Fruit fly (Drosophila melanogaster) whole organism, embryonic: ENCODE results near the gene CG7627.

Experiments
- Aef1 ChIP-seq: fragments of 200-800 bp; sonication (Bioruptor generic); IDR thresholded peaks from 3 replicates; pipeline ENCODE4 v1.3.6; 2022; ENCODE audit warnings: missing biosample characterization, missing genetic modification characterization
- CG10147 ChIP-seq: fragments of 200-800 bp; sonication (Bioruptor generic); optimal IDR thresholded peaks from 2 replicates; lab custom pipeline; 2019; ENCODE audit warnings: missing biosample characterization, mild to moderate bottlenecking, missing genetic modification characterization, moderate library complexity
- CG1233 ChIP-seq: fragments of 200-800 bp; sonication (Bioruptor generic); optimal IDR thresholded peaks from 4 replicates; lab custom pipeline; 2018; ENCODE audit warnings: missing biosample characterization, mild to moderate bottlenecking, missing genetic modification characterization
- CG13424 ChIP-seq: fragments of 200-800 bp; sonication (Bioruptor generic); optimal IDR thresholded peaks from 2 replicates; lab custom pipeline; 2019; ENCODE audit warnings: missing biosample characterization, mild to moderate bottlenecking, missing genetic modification characterization, moderate library complexity
- CG13775 ChIP-seq: fragments of 200-800 bp; sonication (Bioruptor generic); optimal IDR thresholded peaks from 3 replicates; lab custom pipeline; 2017; ENCODE audit warnings: missing biosample characterization, mild to moderate bottlenecking, missing genetic modification characterization
- CG17328 ChIP-seq: fragments of 200-800 bp; sonication (Bioruptor generic); IDR thresholded peaks from 2 replicates; pipeline ENCODE4 v1.3.6; 2022; ENCODE audit warnings: missing biosample characterization, missing genetic modification characterization
- CG17359 ChIP-seq: fragments of 200-800 bp; sonication (Bioruptor generic); optimal IDR thresholded peaks from 3 replicates; lab custom pipeline; 2018; ENCODE audit warnings: missing biosample characterization, mild to moderate bottlenecking, missing genetic modification characterization, moderate library complexity
- CG17568 ChIP-seq: fragments of 200-800 bp; sonication (Bioruptor generic); optimal IDR thresholded peaks from 2 replicates; lab custom pipeline; 2018; ENCODE audit warnings: missing biosample characterization, mild to moderate bottlenecking, missing genetic modification characterization, moderate library complexity
- CG18262 ChIP-seq: fragments of 200-800 bp; optimal IDR thresholded peaks from 3 replicates; lab custom pipeline; 2019; ENCODE audit warnings: missing biosample characterization, mild to moderate bottlenecking, missing genetic modification characterization, moderate library complexity
- CG2116 ChIP-seq: fragments of 200-800 bp; sonication (Bioruptor generic); optimal IDR thresholded peaks from 3 replicates; lab custom pipeline; 2018; ENCODE audit warnings: missing biosample characterization, mild to moderate bottlenecking, missing genetic modification characterization
- CG31388 ChIP-seq: fragments of 200-800 bp; sonication (Bioruptor generic); optimal IDR thresholded peaks from 2 replicates; lab custom pipeline; 2016; ENCODE audit warnings: missing biosample characterization, missing genetic modification characterization
- CG34224 ChIP-seq: fragments of 200-800 bp; sonication (Bioruptor generic); IDR thresholded peaks from 3 replicates; pipeline ENCODE4 v1.3.6; 2022; ENCODE audit warnings: missing biosample characterization, missing genetic modification characterization; ENCODE audit not compliant: partially characterized antibody
- CG34422 ChIP-seq: fragments of 200-800 bp; sonication (Bioruptor generic); IDR thresholded peaks from 3 replicates; pipeline ENCODE4 v1.3.6; 2022; ENCODE audit warnings: missing biosample characterization, missing genetic modification characterization
- CG4617 ChIP-seq: fragments of 200-800 bp; sonication (Bioruptor generic); optimal IDR thresholded peaks from 3 replicates; lab custom pipeline; 2016; ENCODE audit warnings: missing biosample characterization, missing genetic modification characterization, borderline replicate concordance
- CG7928 ChIP-seq: fragments of 200-800 bp; sonication (Bioruptor generic); optimal IDR thresholded peaks from 2 replicates; lab custom pipeline; 2017; ENCODE audit warnings: missing biosample characterization, mild to moderate bottlenecking, missing genetic modification characterization
- CG8359 ChIP-seq: fragments of 200-800 bp; sonication (Bioruptor generic); optimal IDR thresholded peaks from 2 replicates; lab custom pipeline; 2017; ENCODE audit warnings: missing biosample characterization, mild to moderate bottlenecking, missing genetic modification characterization, borderline replicate concordance
- CG8924 ChIP-seq: fragments of 200-800 bp; optimal IDR thresholded peaks from 3 replicates; lab custom pipeline; 2019; ENCODE audit warnings: missing biosample characterization, mild to moderate bottlenecking, missing genetic modification characterization, moderate library complexity
- CG9215 ChIP-seq: fragments of 200-800 bp; sonication (Bioruptor generic); IDR thresholded peaks from 2 replicates; pipeline ENCODE4 v1.3.6; 2022; ENCODE audit warnings: missing biosample characterization, missing genetic modification characterization
- CG9437 ChIP-seq: fragments of 200-800 bp; sonication (Bioruptor generic); optimal IDR thresholded peaks from 2 replicates; lab custom pipeline; 2018; ENCODE audit warnings: missing biosample characterization, mild to moderate bottlenecking, missing genetic modification characterization
- Dfd ChIP-seq, 2 experiments: fragments of >200 bp; optimal IDR thresholded peaks; 2 replicates each; lab custom pipeline; 2017; ENCODE audit warnings: missing biosample characterization in 2 of 2, missing genetic modification characterization in 2 of 2
- Dref ChIP-seq: fragments of 200-800 bp; sonication (Bioruptor generic); IDR thresholded peaks from 2 replicates; pipeline ENCODE4 v1.3.6; 2022; ENCODE audit warnings: missing biosample characterization, missing genetic modification characterization
- H2.0 ChIP-seq: fragments of 200-800 bp; sonication (Bioruptor generic); IDR thresholded peaks from 2 replicates; pipeline ENCODE4 v1.3.6; 2022; ENCODE audit warnings: missing biosample characterization, missing genetic modification characterization
- HmgD ChIP-seq: fragments of 200-800 bp; sonication (Bioruptor generic); optimal IDR thresholded peaks from 3 replicates; lab custom pipeline; 2016; ENCODE audit warnings: missing biosample characterization, missing genetic modification characterization
- HmgZ ChIP-seq: fragments of 200-800 bp; sonication (Bioruptor generic); optimal IDR thresholded peaks from 2 replicates; lab custom pipeline; 2018; ENCODE audit warnings: missing biosample characterization, mild to moderate bottlenecking, missing genetic modification characterization
- Pdp1 ChIP-seq, 2 experiments: fragments of 200-800 bp; sonication (Bioruptor generic); optimal IDR thresholded peaks; 3 replicates each; lab custom pipeline; 2016; ENCODE audit warnings: missing biosample characterization in 2 of 2, missing genetic modification characterization in 2 of 2, mild to moderate bottlenecking in 1 of 2, moderate library complexity in 1 of 2
- Ptx1 ChIP-seq: fragments of 200-800 bp; sonication (Bioruptor generic); IDR thresholded peaks from 2 replicates; pipeline ENCODE4 v1.3.6; 2022; ENCODE audit warnings: missing biosample characterization, missing genetic modification characterization
- Scr ChIP-seq: fragments of 200-800 bp; sonication (Bioruptor generic); IDR thresholded peaks from 2 replicates; pipeline ENCODE4 v1.3.6; 2022; ENCODE audit warnings: missing biosample characterization, missing genetic modification characterization; ENCODE audit not compliant: partially characterized antibody
- Sox102F ChIP-seq: fragments of 200-800 bp; sonication (Bioruptor generic); optimal IDR thresholded peaks from 2 replicates; lab custom pipeline; 2018; ENCODE audit warnings: missing biosample characterization, mild to moderate bottlenecking, missing genetic modification characterization, moderate library complexity
- ab ChIP-seq: fragments of 200-800 bp; sonication (Bioruptor generic); optimal IDR thresholded peaks from 2 replicates; lab custom pipeline; 2016; ENCODE audit warnings: missing biosample characterization, missing genetic modification characterization
- ac ChIP-seq: fragments of 200-800 bp; sonication (Bioruptor generic); optimal IDR thresholded peaks from 3 replicates; lab custom pipeline; 2017; ENCODE audit warnings: missing biosample characterization, mild to moderate bottlenecking, missing genetic modification characterization
- amos ChIP-seq: fragments of 200-800 bp; sonication (Bioruptor generic); IDR thresholded peaks from 2 replicates; pipeline ENCODE4 v1.3.6; 2022; ENCODE audit warnings: missing biosample characterization, missing genetic modification characterization; ENCODE audit not compliant: partially characterized antibody
- bbx ChIP-seq: fragments of 200-800 bp; sonication (Bioruptor generic); IDR thresholded peaks from 2 replicates; pipeline ENCODE4 v1.3.6; 2022; ENCODE audit warnings: missing biosample characterization, missing genetic modification characterization; ENCODE audit not compliant: partially characterized antibody
- bcd ChIP-seq: fragments of 200-800 bp; sonication (Bioruptor generic); optimal IDR thresholded peaks from 2 replicates; lab custom pipeline; 2017; ENCODE audit warnings: missing biosample characterization, mild to moderate bottlenecking, missing genetic modification characterization
- ci ChIP-seq: fragments of 200-800 bp; sonication (Bioruptor generic); IDR thresholded peaks from 3 replicates; pipeline ENCODE4 v1.3.6; 2022; ENCODE audit warnings: missing biosample characterization, missing genetic modification characterization
- grau ChIP-seq: fragments of 200-800 bp; optimal IDR thresholded peaks from 3 replicates; lab custom pipeline; 2019; ENCODE audit warnings: missing biosample characterization, mild to moderate bottlenecking, missing genetic modification characterization, moderate library complexity
- gro ChIP-seq: fragments of 200-800 bp; sonication (Bioruptor generic); optimal IDR thresholded peaks from 2 replicates; lab custom pipeline; 2016; ENCODE audit warnings: missing biosample characterization, missing genetic modification characterization
- kah ChIP-seq: fragments of 200-800 bp; sonication (Bioruptor generic); optimal IDR thresholded peaks from 2 replicates; lab custom pipeline; 2018; ENCODE audit warnings: missing biosample characterization, mild to moderate bottlenecking, missing genetic modification characterization
- lab ChIP-seq: fragments of 200-800 bp; sonication (Bioruptor generic); optimal IDR thresholded peaks from 3 replicates; lab custom pipeline; 2017; ENCODE audit warnings: missing biosample characterization, missing genetic modification characterization, mild to moderate bottlenecking, moderate library complexity, missing genetic modification reagents
- lbe ChIP-seq: fragments of 200-800 bp; sonication (Bioruptor generic); optimal IDR thresholded peaks from 2 replicates; lab custom pipeline; 2016; ENCODE audit warnings: missing biosample characterization, mild to moderate bottlenecking, missing genetic modification characterization
- oc ChIP-seq: fragments of 200-800 bp; sonication (Bioruptor generic); optimal IDR thresholded peaks from 2 replicates; lab custom pipeline; 2018; ENCODE audit warnings: missing biosample characterization, mild to moderate bottlenecking, missing genetic modification characterization, moderate library complexity
- onecut ChIP-seq: fragments of 200-800 bp; sonication (Bioruptor generic); IDR thresholded peaks from 2 replicates; pipeline ENCODE4 v1.3.6; 2022; ENCODE audit warnings: missing biosample characterization, missing genetic modification characterization
- pan ChIP-seq, 4 experiments: fragments of >200 bp in 3 of 4; fragments of 200-800 bp in 1 of 4; sonication (Bioruptor generic) in 1 of 4; optimal IDR thresholded peaks in 3 of 4; IDR thresholded peaks in 1 of 4; 2 replicates each; pipeline versions ENCODE4 v1.3.6 to Lab custom; 2017 to 2022; ENCODE audit warnings: missing biosample characterization in 2 of 4, missing genetic modification characterization in 2 of 4, mixed read lengths in 1 of 4
- repo ChIP-seq: fragments of 200-800 bp; sonication (Bioruptor generic); optimal IDR thresholded peaks from 2 replicates; lab custom pipeline; 2016; ENCODE audit warnings: missing biosample characterization, missing genetic modification characterization
- sob ChIP-seq: fragments of 200-800 bp; sonication (Bioruptor generic); IDR thresholded peaks from 2 replicates; pipeline ENCODE4 v1.3.6; 2022; ENCODE audit warnings: missing biosample characterization, missing genetic modification characterization
- sug ChIP-seq: fragments of 200-800 bp; optimal IDR thresholded peaks from 2 replicates; lab custom pipeline; 2019; ENCODE audit warnings: missing biosample characterization, mild to moderate bottlenecking, missing genetic modification characterization, moderate library complexity
- tio ChIP-seq: fragments of 200-800 bp; sonication (Bioruptor generic); optimal IDR thresholded peaks from 2 replicates; lab custom pipeline; 2017; ENCODE audit warnings: missing biosample characterization, missing genetic modification characterization, inconsistent platforms
- unpg ChIP-seq: fragments of 200-800 bp; sonication (Bioruptor generic); optimal IDR thresholded peaks from 3 replicates; lab custom pipeline; 2018; ENCODE audit warnings: missing biosample characterization, mild to moderate bottlenecking, missing genetic modification characterization, moderate library complexity
- vfl ChIP-seq: fragments of 200-800 bp; sonication (Bioruptor generic); optimal IDR thresholded peaks from 2 replicates; lab custom pipeline; 2016; ENCODE audit warnings: missing biosample characterization, missing genetic modification characterization

The CG7627 gene

dm6 chr2L:8381508-8382036, 19.3 kb upstream of the CG7627 start, which contains the start of gene AlaRS (continued):
- TF ChIP-seq CG8359 (GFP tag; lab: Kevin White, UChicago), result no peak
- peak; percentile 68 for TF ChIP-seq Dref (GFP tag; lab: Robert Waterston, UW)
- TF ChIP-seq Pdp1 (GFP tag; optimal IDR thresholded peaks at IDR 0.05; lab: Kevin White, UChicago), result peak in 1 of 2 experiments; percentile 60
- peak; percentile 57; the same call in 1 of the 2 replicates for TF ChIP-seq bbx (GFP tag; lab: Robert Waterston, UW)
- TF ChIP-seq Ptx1, result 0 out of 2 replicates have a peak, but pooled peaks have one; percentile 7
- TF ChIP-seq CG18262 (tag; lab: Kevin White, UChicago), result peak; percentile 53
- TF ChIP-seq onecut (GFP tag; lab: Robert Waterston, UW), result peak; percentile 10; the same call in 1 of the 2 replicates
- peak; percentile 23; the same call in 1 of the 2 replicates for TF ChIP-seq CG17328 (GFP tag; lab: Robert Waterston, UW)
- TF ChIP-seq CG8924, result peak; percentile 28
- no peak for TF ChIP-seq pan (optimal IDR thresholded peaks at IDR 0.05; lab: Kevin White, UChicago)
- peak in 1 of 2 experiments; percentile 43 for TF ChIP-seq pan (GFP tag; optimal IDR thresholded peaks at IDR 0.05 in 1 of 2, IDR thresholded peaks at IDR 0.05 in 1 of 2)
- TF ChIP-seq CG17359 (tag; lab: Kevin White, UChicago), result peak; percentile 37
- no peak for TF ChIP-seq CG31388 (GFP tag; lab: Kevin White, UChicago)
- TF ChIP-seq CG13775 (GFP tag; lab: Kevin White, UChicago), result peak; percentile 44
- no peak for TF ChIP-seq ab (GFP tag; lab: Kevin White, UChicago)
- TF ChIP-seq CG4617 (GFP tag; lab: Kevin White, UChicago), result peak; percentile 47
- TF ChIP-seq tio (GFP tag; lab: Kevin White, UChicago), result no peak
- TF ChIP-seq vfl (GFP tag; lab: Kevin White, UChicago), result peak; percentile 11
- no peak for TF ChIP-seq Dfd (GFP tag; optimal IDR thresholded peaks at IDR 0.05; lab: Kevin White, UChicago)
- no peak for TF ChIP-seq HmgD
- peak; percentile 29 for TF ChIP-seq HmgZ (tag; lab: Kevin White, UChicago)
- peak; percentile 66 for TF ChIP-seq grau (tag; lab: Kevin White, UChicago)
- TF ChIP-seq unpg (GFP tag; lab: Kevin White, UChicago), result peak; percentile 41
- no peak for TF ChIP-seq Aef1
- peak; percentile 20 for TF ChIP-seq CG1233 (GFP tag; lab: Kevin White, UChicago)
- TF ChIP-seq sug (tag; lab: Kevin White, UChicago), result peak; percentile 33
- 0 out of 3 replicates have a peak, but pooled peaks have one; percentile 26 for TF ChIP-seq CG34422 (GFP tag; lab: Robert Waterston, UW)
- TF ChIP-seq CG13424 (tag; lab: Kevin White, UChicago), result peak; percentile 58
- no peak for TF ChIP-seq oc (tag; lab: Kevin White, UChicago)
- TF ChIP-seq bcd (GFP tag; lab: Kevin White, UChicago), result peak; percentile 29
- peak; percentile 70 for TF ChIP-seq lbe (GFP tag; lab: Kevin White, UChicago)
- TF ChIP-seq Scr (GFP tag; lab: Robert Waterston, UW), result peak; percentile 75
- no peak for TF ChIP-seq H2.0 (GFP tag; lab: Robert Waterston, UW)
- no peak for TF ChIP-seq ac
- TF ChIP-seq CG7928 (GFP tag; lab: Kevin White, UChicago), result no peak
- TF ChIP-seq CG9215 (GFP tag; lab: Robert Waterston, UW), result no peak
- TF ChIP-seq ci (GFP tag; lab: Robert Waterston, UW), result peak; percentile 40; the same call in 1 of the 3 replicates
- peak; percentile 63; the same call in 1 of the 2 replicates for TF ChIP-seq amos (GFP tag; lab: Robert Waterston, UW)
- TF ChIP-seq lab (GFP tag; lab: Kevin White, UChicago), result peak; percentile 27
- peak; percentile 81 for TF ChIP-seq CG2116 (GFP tag; lab: Kevin White, UChicago)
- TF ChIP-seq CG10147 (GFP tag; lab: Kevin White, UChicago), result peak; percentile 21
- TF ChIP-seq CG34224, result peak; percentile 61
- TF ChIP-seq Sox102F (GFP tag; lab: Kevin White, UChicago), result peak; percentile 31
- no peak for TF ChIP-seq repo
- no peak for TF ChIP-seq kah
- peak; percentile 22 for TF ChIP-seq gro (GFP tag; lab: Kevin White, UChicago)
- TF ChIP-seq CG9437 (GFP tag; lab: Kevin White, UChicago), result no peak
- TF ChIP-seq CG17568, result peak; percentile 29
- TF ChIP-seq sob (GFP tag; lab: Robert Waterston, UW), result no peak; the same call in 1 of the 2 replicates
